Worm (Caenorhabditis elegans): ENCODE data around the gene W08G11.5.

The W08G11.5 gene

DNA sequence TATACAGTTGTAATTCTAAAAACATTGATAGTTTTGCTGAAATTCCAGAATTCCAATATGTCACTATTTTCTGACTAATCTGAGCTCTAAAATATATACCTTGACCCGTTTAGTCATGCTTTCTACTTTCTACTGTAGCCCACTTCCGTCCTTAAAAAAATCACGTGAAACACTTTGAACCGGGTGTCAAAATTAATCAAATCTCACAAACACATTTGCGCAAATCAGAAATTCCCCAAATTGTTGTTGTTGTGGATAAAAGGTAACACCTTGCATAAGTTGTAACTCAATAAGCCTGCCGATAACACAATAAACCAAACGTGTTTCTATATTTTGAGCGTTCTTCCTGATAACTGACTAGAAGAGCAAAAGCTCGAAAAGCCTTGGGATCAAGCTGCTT lies 39.1 kb downstream of the W08G11.5 start, which contains the start of gene srxa-7:
Gene srxa-7 (plus strand): TSS at position 301 of the 400 bp plus-strand sequence.
- no peak for TF ChIP-seq unc-62 (GFP tag; optimal IDR thresholded peaks at IDR 0.05)

DNA sequence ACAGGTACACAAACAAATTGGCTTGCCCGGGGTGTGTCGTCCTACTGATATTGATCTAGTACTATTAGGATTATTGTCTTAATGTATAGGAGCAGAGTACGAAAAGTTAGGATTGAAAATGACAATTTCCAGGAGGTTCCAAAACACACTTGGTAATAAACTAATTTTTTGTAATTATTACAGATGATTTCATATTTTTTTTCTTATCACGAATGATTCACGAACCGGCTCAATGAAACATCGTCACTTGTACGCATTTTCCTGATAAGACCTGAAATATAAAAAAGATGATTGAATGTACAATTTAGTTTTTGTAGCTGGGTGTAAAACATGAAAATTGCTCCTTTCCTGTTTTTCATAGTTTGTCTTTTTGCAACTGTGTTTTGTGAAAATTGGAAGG lies 43.9 kb downstream of the W08G11.5 start, which contains the start of the genes C31A11.13 and oac-6:
Gene C31A11.13 (minus strand): TSS at position 113 of the 400 bp plus-strand sequence.
Gene oac-6 (plus strand): TSS at position 279 of the 400 bp plus-strand sequence.
- TF ChIP-seq unc-62 (GFP tag; optimal IDR thresholded peaks at IDR 0.05): no peak

DNA sequence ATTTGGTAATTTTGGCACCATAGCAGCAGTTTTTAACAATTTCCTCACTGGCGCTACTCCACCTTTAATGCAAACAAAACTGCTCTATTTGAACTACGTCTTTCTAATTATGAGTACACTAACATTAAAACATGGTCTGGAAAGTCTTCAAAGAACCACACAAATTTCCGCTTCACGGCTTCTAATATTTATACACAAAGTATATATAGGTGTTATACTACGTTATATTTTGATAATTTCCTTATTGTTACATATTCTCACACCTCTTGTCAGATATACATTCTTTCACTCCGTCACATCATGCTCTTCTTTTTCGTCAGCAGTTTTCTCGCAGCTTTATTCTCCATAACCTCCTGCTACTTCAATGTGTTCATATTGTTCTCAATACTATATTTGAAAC lies 46.0 kb downstream of the W08G11.5 start, which contains the start of gene srbc-82:
Gene srbc-82 (plus strand): TSS at position 301 of the 400 bp plus-strand sequence.
- no peak for TF ChIP-seq unc-62 (GFP tag; optimal IDR thresholded peaks at IDR 0.05)

DNA sequence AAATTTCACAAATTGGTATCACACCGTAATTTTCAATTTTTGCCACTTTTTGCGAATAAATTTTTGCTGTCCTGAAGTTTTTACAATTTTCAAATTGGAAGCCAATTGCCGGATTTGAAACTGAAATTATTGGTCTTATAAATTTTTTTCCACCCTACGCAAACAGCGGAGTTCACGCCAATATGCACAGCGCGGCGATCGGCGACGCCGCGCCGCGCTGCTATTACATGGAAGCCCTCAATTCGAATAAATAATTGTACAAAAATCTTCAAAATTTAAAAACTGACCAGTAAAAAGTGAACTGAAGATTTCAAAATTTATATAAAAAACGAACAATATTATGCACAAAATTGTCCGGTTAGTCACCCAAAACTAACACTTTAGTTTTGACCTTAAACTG lies 46.5 kb downstream of the W08G11.5 start:
- TF ChIP-seq unc-62 (GFP tag; optimal IDR thresholded peaks at IDR 0.05): no peak

ce11 chrV:16298669-16299068 lies 47.6 kb downstream of the W08G11.5 start, which contains the start of gene srbc-84:
TSS of gene srbc-84 (plus strand) at chrV:16298969.
- TF ChIP-seq unc-62 (GFP tag; optimal IDR thresholded peaks at IDR 0.05): no peak

ce11 chrV:16297070-16297469 lies 49.2 kb downstream of the W08G11.5 start, which contains the start of gene srbc-83:
TSS of gene srbc-83 (plus strand) at chrV:16297370.
- TF ChIP-seq unc-62 (GFP tag; optimal IDR thresholded peaks at IDR 0.05): no peak
